Fruit fly (Drosophila melanogaster) whole organism, prepupa: ENCODE data around the gene fabp.

ENCODE experiments used
- CG10631 ChIP-seq: fragments of 200-800 bp; sonication (Bioruptor generic); optimal IDR thresholded peaks from 2 replicates; lab custom pipeline; 2016; ENCODE audit warnings: missing biosample characterization, missing genetic modification characterization
- CG10669 ChIP-seq: fragments of 200-800 bp; sonication (Bioruptor generic); optimal IDR thresholded peaks from 3 replicates; lab custom pipeline; 2018; ENCODE audit warnings: missing biosample characterization, mild to moderate bottlenecking, missing genetic modification characterization, moderate library complexity
- CG11294 ChIP-seq: fragments of 200-800 bp; sonication (Bioruptor generic); IDR thresholded peaks from 2 replicates; pipeline ENCODE4 v1.3.6; 2022; ENCODE audit warnings: missing biosample characterization, missing genetic modification characterization
- CG15336 ChIP-seq: fragments of 200-800 bp; sonication (Bioruptor generic); IDR thresholded peaks from 2 replicates; pipeline ENCODE4 v1.3.6; 2022; ENCODE audit warnings: missing biosample characterization, missing genetic modification characterization
- CG1621 ChIP-seq: fragments of 200-800 bp; sonication (Bioruptor generic); optimal IDR thresholded peaks from 3 replicates; lab custom pipeline; 2018; ENCODE audit warnings: missing biosample characterization, mild to moderate bottlenecking, missing genetic modification characterization
- CG3032 ChIP-seq: fragments of 200-800 bp; optimal IDR thresholded peaks from 2 replicates; lab custom pipeline; 2019; ENCODE audit warnings: missing biosample characterization, mild to moderate bottlenecking, missing genetic modification characterization, moderate library complexity
- CG32006 ChIP-seq: fragments of 200-800 bp; sonication (Bioruptor generic); optimal IDR thresholded peaks from 3 replicates; lab custom pipeline; 2017; ENCODE audit warnings: missing biosample characterization, mild to moderate bottlenecking, missing genetic modification characterization
- CG34406 ChIP-seq: fragments of 200-800 bp; sonication (Bioruptor generic); optimal IDR thresholded peaks from 3 replicates; lab custom pipeline; 2016; ENCODE audit warnings: missing biosample characterization, missing genetic modification characterization
- CG3919 ChIP-seq: fragments of 200-800 bp; sonication (Bioruptor generic); optimal IDR thresholded peaks from 3 replicates; lab custom pipeline; 2016; ENCODE audit warnings: missing biosample characterization, missing genetic modification characterization
- CG4318 ChIP-seq: fragments of 200-800 bp; sonication (Bioruptor generic); optimal IDR thresholded peaks from 3 replicates; lab custom pipeline; 2017; ENCODE audit warnings: missing biosample characterization, mild to moderate bottlenecking, missing genetic modification characterization
- CG6163 ChIP-seq: fragments of 200-800 bp; sonication (Bioruptor generic); IDR thresholded peaks from 3 replicates; pipeline ENCODE4 v1.3.6; 2022; ENCODE audit warnings: missing biosample characterization, missing genetic modification characterization
- CG6808 ChIP-seq: fragments of 200-800 bp; sonication (Bioruptor generic); optimal IDR thresholded peaks from 3 replicates; lab custom pipeline; 2017; ENCODE audit warnings: missing biosample characterization, missing genetic modification characterization, mild to moderate bottlenecking, moderate library complexity, missing genetic modification reagents
- CG7368 ChIP-seq: fragments of 200-800 bp; sonication (Bioruptor generic); optimal IDR thresholded peaks from 3 replicates; lab custom pipeline; 2016; ENCODE audit warnings: missing biosample characterization, missing genetic modification characterization
- CG8119 ChIP-seq: fragments of 200-800 bp; sonication (Bioruptor generic); IDR thresholded peaks from 3 replicates; pipeline ENCODE4 v1.3.6; 2022; ENCODE audit warnings: missing biosample characterization, missing genetic modification characterization
- CG8319 ChIP-seq: fragments of 200-800 bp; sonication (Bioruptor generic); optimal IDR thresholded peaks from 3 replicates; lab custom pipeline; 2016; ENCODE audit warnings: missing biosample characterization, missing genetic modification characterization
- CG8632 ChIP-seq: fragments of 200-800 bp; sonication (Bioruptor generic); optimal IDR thresholded peaks from 3 replicates; lab custom pipeline; 2016; ENCODE audit warnings: missing biosample characterization, missing genetic modification characterization
- CG9139 ChIP-seq: fragments of 200-800 bp; sonication (Bioruptor generic); optimal IDR thresholded peaks from 3 replicates; lab custom pipeline; 2017; ENCODE audit warnings: missing biosample characterization, mild to moderate bottlenecking, missing genetic modification characterization
- Eip78C ChIP-seq: fragments of 200-800 bp; sonication (Bioruptor generic); peaks from one replicate; lab custom pipeline; 2016; ENCODE audit warnings: missing biosample characterization, missing genetic modification characterization
- Eip93F ChIP-seq: fragments of 200-800 bp; sonication (Bioruptor generic); optimal IDR thresholded peaks from 2 replicates; lab custom pipeline; 2016; ENCODE audit warnings: missing biosample characterization, mild to moderate bottlenecking, missing genetic modification characterization
- Ets21C ChIP-seq: fragments of 200-800 bp; sonication (Bioruptor generic); optimal IDR thresholded peaks from 3 replicates; lab custom pipeline; 2016; ENCODE audit warnings: missing biosample characterization, missing genetic modification characterization
- Gug ChIP-seq: fragments of 200-800 bp; sonication (Bioruptor generic); IDR thresholded peaks from 2 replicates; pipeline ENCODE4 v1.3.6; 2022; ENCODE audit warnings: missing biosample characterization, missing genetic modification characterization
- Hr38 ChIP-seq: sonication (Bioruptor generic); optimal IDR thresholded peaks from 2 replicates; lab custom pipeline; 2016; ENCODE audit warnings: missing biosample characterization, missing genetic modification characterization
- Hr39 ChIP-seq: fragments of 200-800 bp; sonication (Bioruptor generic); optimal IDR thresholded peaks from 2 replicates; lab custom pipeline; 2016; ENCODE audit warnings: missing biosample characterization, missing genetic modification characterization
- Hr4 ChIP-seq: fragments of 200-800 bp; sonication (Bioruptor generic); optimal IDR thresholded peaks from 3 replicates; lab custom pipeline; 2016; ENCODE audit warnings: missing biosample characterization, missing genetic modification characterization
- Lpt ChIP-seq: fragments of 200-800 bp; sonication (Bioruptor generic); optimal IDR thresholded peaks from 3 replicates; lab custom pipeline; 2016; ENCODE audit warnings: missing biosample characterization, missing genetic modification characterization
- Met ChIP-seq: fragments of 200-800 bp; sonication (Bioruptor generic); optimal IDR thresholded peaks from 3 replicates; lab custom pipeline; 2016; ENCODE audit warnings: missing biosample characterization, missing genetic modification characterization
- OdsH ChIP-seq: fragments of 200-800 bp; sonication (Bioruptor generic); optimal IDR thresholded peaks from 3 replicates; lab custom pipeline; 2016; ENCODE audit warnings: missing biosample characterization, missing genetic modification characterization
- Smox ChIP-seq: fragments of 200-800 bp; sonication (Bioruptor generic); optimal IDR thresholded peaks from 3 replicates; lab custom pipeline; 2016; ENCODE audit warnings: missing biosample characterization, missing genetic modification characterization
- Sox102F ChIP-seq: fragments of 200-800 bp; sonication (Bioruptor generic); optimal IDR thresholded peaks from 2 replicates; lab custom pipeline; 2016; ENCODE audit warnings: missing biosample characterization, mild to moderate bottlenecking, missing genetic modification characterization
- Sox14 ChIP-seq: fragments of 200-800 bp; sonication (Bioruptor generic); optimal IDR thresholded peaks from 3 replicates; lab custom pipeline; 2016; ENCODE audit warnings: missing biosample characterization, missing genetic modification characterization
- Sox15 ChIP-seq: fragments of 200-800 bp; sonication (Bioruptor generic); optimal IDR thresholded peaks from 3 replicates; lab custom pipeline; 2016; ENCODE audit warnings: missing biosample characterization, missing genetic modification characterization
- achi ChIP-seq: fragments of 200-800 bp; sonication (Bioruptor generic); optimal IDR thresholded peaks from 3 replicates; lab custom pipeline; 2016; ENCODE audit warnings: missing biosample characterization, missing genetic modification characterization
- cyc ChIP-seq: fragments of 200-800 bp; sonication (Bioruptor generic); optimal IDR thresholded peaks from 3 replicates; lab custom pipeline; 2016; ENCODE audit warnings: missing biosample characterization, missing genetic modification characterization
- eg ChIP-seq: fragments of 200-800 bp; sonication (Bioruptor generic); IDR thresholded peaks from 3 replicates; pipeline ENCODE4 v1.3.6; 2022; ENCODE audit warnings: missing biosample characterization, missing genetic modification characterization
- esn ChIP-seq: fragments of 200-800 bp; sonication (Bioruptor generic); optimal IDR thresholded peaks from 2 replicates; lab custom pipeline; 2016; ENCODE audit warnings: missing biosample characterization, mild to moderate bottlenecking, missing genetic modification characterization, moderate library complexity
- fd85E ChIP-seq: fragments of 200-800 bp; sonication (Bioruptor generic); optimal IDR thresholded peaks from 3 replicates; lab custom pipeline; 2016; ENCODE audit warnings: missing biosample characterization, missing genetic modification characterization
- fkh ChIP-seq: fragments of 200-800 bp; sonication (Bioruptor generic); optimal IDR thresholded peaks from 3 replicates; lab custom pipeline; 2017; ENCODE audit warnings: missing biosample characterization, mild to moderate bottlenecking, missing genetic modification characterization, moderate library complexity
- lz ChIP-seq: fragments of 200-800 bp; sonication (Bioruptor generic); optimal IDR thresholded peaks from 3 replicates; lab custom pipeline; 2016; ENCODE audit warnings: missing biosample characterization, missing genetic modification characterization
- net ChIP-seq: fragments of 200-800 bp; sonication (Bioruptor generic); optimal IDR thresholded peaks from 3 replicates; lab custom pipeline; 2016; ENCODE audit warnings: missing biosample characterization, missing genetic modification characterization
- spab ChIP-seq: fragments of 200-800 bp; sonication (Bioruptor generic); optimal IDR thresholded peaks from 2 replicates; lab custom pipeline; 2017; ENCODE audit warnings: missing biosample characterization, mild to moderate bottlenecking, missing genetic modification characterization, missing genetic modification reagents
- ss ChIP-seq, 2 experiments: fragments of 200-800 bp; sonication (Bioruptor generic); optimal IDR thresholded peaks; 2 replicates in 1 of 2; 3 replicates in 1 of 2; lab custom pipeline; 2017 to 2018; ENCODE audit warnings: mild to moderate bottlenecking in 2 of 2, missing biosample characterization in 2 of 2, missing genetic modification characterization in 2 of 2, moderate library complexity in 1 of 2
- topi ChIP-seq: fragments of 200-800 bp; sonication (Bioruptor generic); optimal IDR thresholded peaks from 3 replicates; lab custom pipeline; 2016; ENCODE audit warnings: missing biosample characterization, missing genetic modification characterization
- vri ChIP-seq: fragments of 200-800 bp; sonication (Bioruptor generic); optimal IDR thresholded peaks from 3 replicates; lab custom pipeline; 2016; ENCODE audit warnings: missing biosample characterization, mild to moderate bottlenecking, missing genetic modification characterization

The fabp gene

DNA sequence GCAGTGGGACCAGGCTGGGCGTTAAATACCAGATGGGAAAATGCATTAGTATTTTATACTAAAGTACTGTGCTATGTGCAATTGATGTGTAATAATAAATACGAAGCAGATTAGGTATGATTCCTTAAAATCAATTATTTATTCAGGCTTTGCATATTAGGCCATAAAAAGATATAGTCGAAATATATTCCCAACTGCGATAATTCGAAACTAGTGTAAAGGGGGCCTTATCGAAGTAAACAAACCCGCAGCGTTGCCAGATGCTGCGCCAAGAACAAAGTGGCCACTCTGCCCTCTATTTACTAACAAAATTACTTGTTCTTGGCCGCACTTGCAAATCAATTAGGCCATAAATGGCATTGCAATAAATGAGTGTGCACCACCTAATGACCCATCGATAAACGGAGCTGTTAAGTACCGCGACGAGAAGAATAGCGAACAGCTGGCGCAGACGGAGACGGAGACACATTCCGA lies 9.3 kb downstream of the fabp start, which contains the start of gene CG10898 (continued):
- TF ChIP-seq Hr4 (GFP tag; lab: Kevin White, UChicago) (peak; percentile 86), Eip93F (GFP tag; lab: Kevin White, UChicago) (no peak), esn (GFP tag; lab: Kevin White, UChicago) (peak; percentile 80), Sox14 (GFP tag; lab: Kevin White, UChicago) (peak; percentile 82), CG8632 (peak; percentile 51), CG32006 (GFP tag; lab: Kevin White, UChicago) (peak; percentile 72), lz (GFP tag; lab: Kevin White, UChicago) (peak; percentile 82), CG3032 (tag; lab: Kevin White, UChicago) (peak; percentile 79), ss (GFP tag; optimal IDR thresholded peaks at IDR 0.05; lab: Kevin White, UChicago) (peak in 1 of 2 experiments; percentile 43), topi (GFP tag; lab: Kevin White, UChicago) (peak; percentile 76), CG34406 (GFP tag; lab: Kevin White, UChicago) (peak; percentile 58), CG8119 (peak; percentile 80), vri (peak; percentile 31), CG10631 (GFP tag; lab: Kevin White, UChicago) (peak; percentile 78), CG4318 (GFP tag; lab: Kevin White, UChicago) (peak; percentile 46), CG3919 (GFP tag; lab: Kevin White, UChicago) (peak; percentile 77), CG6808 (peak; percentile 58), Sox15 (GFP tag; lab: Kevin White, UChicago) (peak; percentile 71), Ets21C (GFP tag; lab: Kevin White, UChicago) (peak; percentile 79), fd85E (no peak), CG15336 (GFP tag; lab: Robert Waterston, UW) (peak; percentile 59), Sox102F (GFP tag; lab: Kevin White, UChicago) (peak; percentile 59), Hr38 (GFP tag; lab: Kevin White, UChicago) (peak; percentile 42), CG7368 (peak; percentile 69), eg (GFP tag; lab: Robert Waterston, UW) (peak; percentile 90)
- TF ChIP-seq, all 60 proteins: peak for 55

DNA sequence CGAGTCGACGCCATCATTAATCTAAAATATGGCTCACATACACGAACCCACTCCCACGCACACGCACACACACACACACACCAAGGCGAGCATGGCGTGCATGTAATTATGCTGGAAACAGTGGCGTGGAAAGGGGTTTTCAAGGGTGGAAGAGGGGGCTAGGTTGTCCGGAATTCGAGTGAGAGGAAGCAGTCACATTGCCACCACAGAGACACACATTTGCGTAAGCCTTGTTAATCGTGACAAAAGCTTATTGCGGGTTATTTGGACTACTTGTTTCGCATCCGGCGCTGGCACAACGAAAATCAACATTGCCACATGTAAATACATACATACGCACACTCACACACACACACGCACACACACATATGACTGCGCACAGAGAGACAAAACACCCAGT lies 11.9 kb downstream of the fabp start:
- TF ChIP-seq fd85E, result no peak
- TF ChIP-seq Met (GFP tag; lab: Kevin White, UChicago), result no peak
- TF ChIP-seq CG10669, result no peak
- no peak for TF ChIP-seq Eip78C (GFP tag; lab: Kevin White, UChicago)
- TF ChIP-seq CG15336 (GFP tag; lab: Robert Waterston, UW), result no peak
- no peak for TF ChIP-seq OdsH (GFP tag; lab: Kevin White, UChicago)
- TF ChIP-seq CG9139 (GFP tag; lab: Kevin White, UChicago), result no peak
- TF ChIP-seq Sox102F (GFP tag; lab: Kevin White, UChicago), result no peak
- no peak for TF ChIP-seq Lpt (GFP tag; lab: Kevin White, UChicago)
- no peak for TF ChIP-seq achi
- no peak for TF ChIP-seq Hr39
- no peak for TF ChIP-seq CG6163 (GFP tag; lab: Robert Waterston, UW)
- TF ChIP-seq CG6808, result no peak
- no peak for TF ChIP-seq CG1621
- no peak for TF ChIP-seq lz (GFP tag; lab: Kevin White, UChicago)
- no peak for TF ChIP-seq CG8632
- TF ChIP-seq eg (GFP tag; lab: Robert Waterston, UW), result no peak
- TF ChIP-seq CG11294 (GFP tag; lab: Robert Waterston, UW), result no peak
- TF ChIP-seq net (GFP tag; lab: Kevin White, UChicago), result no peak
- no peak for TF ChIP-seq CG8319 (GFP tag; lab: Kevin White, UChicago)
- TF ChIP-seq, all 60 proteins: peak for 0

DNA sequence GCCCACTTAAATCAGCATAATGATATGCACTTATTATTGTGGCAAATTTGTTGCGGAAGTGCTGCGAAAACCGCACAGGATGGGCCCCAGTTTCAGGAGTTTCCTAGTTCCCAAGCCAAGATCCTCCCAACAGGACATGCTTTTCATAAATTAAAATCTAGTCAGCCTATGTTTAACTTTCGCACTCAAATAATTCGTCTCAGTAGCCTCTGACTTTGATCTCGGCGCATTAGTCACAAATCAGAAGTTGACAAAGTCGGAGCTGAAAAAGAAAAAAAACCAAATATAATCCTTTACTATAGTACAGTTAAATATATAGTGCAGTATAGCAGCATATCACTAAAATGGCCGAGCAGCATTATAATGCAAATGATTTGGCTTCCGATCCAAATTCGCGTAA lies 13.0 kb downstream of the fabp start, which contains the start of gene CG14708:
Gene CG14708 (plus strand): TSS at position 301 of the 400 bp plus-strand sequence.
- TF ChIP-seq cyc (no peak), fkh (GFP tag; lab: Kevin White, UChicago) (no peak), Sox15 (GFP tag; lab: Kevin White, UChicago) (no peak), CG11294 (GFP tag; lab: Robert Waterston, UW) (no peak), Eip93F (GFP tag; lab: Kevin White, UChicago) (no peak), Eip78C (GFP tag; lab: Kevin White, UChicago) (no peak), Gug (GFP tag; lab: Robert Waterston, UW) (no peak), OdsH (GFP tag; lab: Kevin White, UChicago) (no peak), Hr4 (GFP tag; lab: Kevin White, UChicago) (no peak), CG32006 (GFP tag; lab: Kevin White, UChicago) (no peak), Smox (GFP tag; lab: Kevin White, UChicago) (no peak), Lpt (GFP tag; lab: Kevin White, UChicago) (no peak), CG10669 (no peak), spab (GFP tag; lab: Kevin White, UChicago) (no peak)
